Worm (Caenorhabditis elegans): ENCODE data around the gene T21D12.7.

ce11 chrIV:275146-275545 lies 16.1 kb downstream of the T21D12.7 start:
- TF ChIP-seq nhr-11 (tag; optimal IDR thresholded peaks at IDR 0.05): no peak
- no peak for TF ChIP-seq zag-1 (tag; optimal IDR thresholded peaks at IDR 0.05)
- TF ChIP-seq elt-1 (tag; optimal IDR thresholded peaks at IDR 0.05): no peak
- no peak for TF ChIP-seq ceh-82 (tag; optimal IDR thresholded peaks at IDR 0.05)
- TF ChIP-seq elt-3 (tag; optimal IDR thresholded peaks at IDR 0.05): no peak
